Fruit fly (Drosophila melanogaster): Measurements from ENCODE around the gene CG7692.

Gene CG7692

dm6 chr3L:17352812-17353211 is 1.2 kb downstream of the CG7692 start (continued):
- TF ChIP-seq CG42726 (GFP tag; IDR thresholded peaks at IDR 0.05; ENCODE audit: partially characterized antibody) (no peak), bsh (GFP tag; optimal IDR thresholded peaks at IDR 0.05) (no peak), nerfin-2 (GFP tag; IDR thresholded peaks at IDR 0.05; ENCODE audit: partially characterized antibody) (no peak), CG10959 (GFP tag; IDR thresholded peaks at IDR 0.05) (no peak), CG13424 (tag; optimal IDR thresholded peaks at IDR 0.05) (no peak), CG15696 (tag; optimal IDR thresholded peaks at IDR 0.05) (no peak), sna (GFP tag; IDR thresholded peaks at IDR 0.05; ENCODE audit: partially characterized antibody) (no peak), run (tag; optimal IDR thresholded peaks at IDR 0.05) (no peak), Opbp (GFP tag; IDR thresholded peaks at IDR 0.05; ENCODE audit: partially characterized antibody) (peak; percentile 25; the same call in 2 of the 3 replicates), p53 (GFP tag; optimal IDR thresholded peaks at IDR 0.05) (no peak), nerfin-1 (tag; optimal IDR thresholded peaks at IDR 0.05) (no peak), CG18619 (GFP tag; optimal IDR thresholded peaks at IDR 0.05) (no peak), Awh (GFP tag; IDR thresholded peaks at IDR 0.05) (no peak), grau (tag; optimal IDR thresholded peaks at IDR 0.05) (peak; percentile 8), exex (tag; optimal IDR thresholded peaks at IDR 0.05) (peak; percentile 32), CG30020 (tag; optimal IDR thresholded peaks at IDR 0.05) (no peak), PHDP (tag; optimal IDR thresholded peaks at IDR 0.05) (no peak), HLH4C (GFP tag; IDR thresholded peaks at IDR 0.05; ENCODE audit: partially characterized antibody) (no peak), pita (GFP tag; optimal IDR thresholded peaks at IDR 0.05) (peak; percentile 90), Optix (GFP tag; IDR thresholded peaks at IDR 0.05) (no peak), insv (GFP tag; optimal IDR thresholded peaks at IDR 0.05) (peak in 1 of 2 experiments; percentile 26), Hr39 (optimal IDR thresholded peaks at IDR 0.05) (no peak), Taf1 (GFP tag; IDR thresholded peaks at IDR 0.05) (no peak), ac (GFP tag; optimal IDR thresholded peaks at IDR 0.05) (no peak), Atf-2 (GFP tag; optimal IDR thresholded peaks at IDR 0.05) (no peak), gfzf (GFP tag; optimal IDR thresholded peaks at IDR 0.05) (peak; percentile 59), CG11456 (GFP tag; IDR thresholded peaks at IDR 0.05) (no peak), twi (tag; optimal IDR thresholded peaks at IDR 0.05) (no peak), tap (tag; optimal IDR thresholded peaks at IDR 0.05) (no peak), gt (GFP tag; IDR thresholded peaks at IDR 0.05) (no peak), HmgZ (tag; optimal IDR thresholded peaks at IDR 0.05) (peak; percentile 76), stwl (tag; optimal IDR thresholded peaks at IDR 0.05) (peak; percentile 95), kah (GFP tag; optimal IDR thresholded peaks at IDR 0.05) (no peak), CG12659 (GFP tag; optimal IDR thresholded peaks at IDR 0.05) (peak; percentile 12), CG2712 (tag; optimal IDR thresholded peaks at IDR 0.05) (peak; percentile 38), jigr1 (GFP tag; IDR thresholded peaks at IDR 0.05) (no peak), scrt (GFP tag; optimal IDR thresholded peaks at IDR 0.05) (no peak), nau (GFP tag; optimal IDR thresholded peaks at IDR 0.05) (no peak), Blimp-1 (GFP tag; optimal IDR thresholded peaks at IDR 0.05) (no peak), bigmax (GFP tag; optimal IDR thresholded peaks at IDR 0.05) (no peak), ab (GFP tag; optimal IDR thresholded peaks at IDR 0.05) (peak; percentile 50), CG1832 (GFP tag; optimal IDR thresholded peaks at IDR 0.05) (no peak), CHES-1-like (GFP tag; optimal IDR thresholded peaks at IDR 0.05) (no peak), CG6765 (GFP tag; optimal IDR thresholded peaks at IDR 0.05) (no peak), Hmr (GFP tag; optimal IDR thresholded peaks at IDR 0.05) (peak; percentile 33), lov (optimal IDR thresholded peaks at IDR 0.05) (no peak), lov (GFP tag; IDR thresholded peaks at IDR 0.05) (0 out of 3 replicates have a peak, but pooled peaks have one; percentile 5), CG7928 (GFP tag; optimal IDR thresholded peaks at IDR 0.05) (no peak), CTCF (GFP tag; optimal IDR thresholded peaks at IDR 0.05) (peak; percentile 74), Dip2 (GFP tag; IDR thresholded peaks at IDR 0.05) (no peak), CG10267 (tag; optimal IDR thresholded peaks at IDR 0.05) (peak; percentile 36)

All from whole organism, embryonic.